Comparison of ENCODE assay signal across 2 worm cellular contexts in genomic region chrIII:5310403-5310802, ce11.
TF ChIP-seq lines count a peak whose summit lies in the region.

No protein-coding gene starts in this region.

TF ChIP-seq in whole organism, L4 larva, 104 proteins besides CTCF, POLR2A, EP300 and RAD21:
- TF ChIP-seq egl-27 (tag; optimal IDR thresholded peaks at IDR 0.05; lab: Kevin White, UChicago) (no peak), zfp-3 (GFP tag; conservative IDR thresholded peaks at IDR 0.05; lab: Robert Waterston, UW) (no peak), dve-1 (tag; optimal IDR thresholded peaks at IDR 0.05; lab: Kevin White, UChicago; ENCODE audit: insufficient read depth) (no peak), set-16 (GFP tag; IDR thresholded peaks at IDR 0.05; lab: Robert Waterston, UW) (peak; percentile 57), pha-4 (GFP tag; IDR thresholded peaks at IDR 0.05; lab: Robert Waterston, UW) (0 out of 2 replicates have a peak, but pooled peaks have one; percentile 17), pha-4 (tag; optimal IDR thresholded peaks at IDR 0.05; lab: Kevin White, UChicago) (no peak), vab-7 (GFP tag; IDR thresholded peaks at IDR 0.05; lab: Robert Waterston, UW) (no peak), unc-39 (tag; optimal IDR thresholded peaks at IDR 0.05; lab: Kevin White, UChicago) (no peak), rbr-2 (tag; optimal IDR thresholded peaks at IDR 0.05; lab: Kevin White, UChicago) (no peak), nhr-28 (tag; optimal IDR thresholded peaks at IDR 0.05; lab: Kevin White, UChicago) (no peak), zfp-2 (tag; optimal IDR thresholded peaks at IDR 0.05; lab: Kevin White, UChicago) (no peak), madf-9 (GFP tag; conservative IDR thresholded peaks at IDR 0.05; lab: Robert Waterston, UW) (no peak), dmd-6 (GFP tag; IDR thresholded peaks at IDR 0.05; lab: Robert Waterston, UW) (no peak)
TF ChIP-seq in whole organism, L4 larva: peak in this region for 2.

TF ChIP-seq in whole organism, young adult, 124 proteins besides CTCF, POLR2A, EP300 and RAD21:
- 0 out of 2 replicates have a peak, but pooled peaks have one; percentile 34 for TF ChIP-seq K11D2.4 (GFP tag; IDR thresholded peaks at IDR 0.05; lab: Robert Waterston, UW)
- TF ChIP-seq ztf-18 (tag; optimal IDR thresholded peaks at IDR 0.05; lab: Kevin White, UChicago): no peak
- TF ChIP-seq zim-3 (tag; optimal IDR thresholded peaks at IDR 0.05; lab: Kevin White, UChicago): peak; percentile 4
- peak; percentile 63 for TF ChIP-seq zfh-2 (GFP tag; conservative IDR thresholded peaks at IDR 0.05; lab: Robert Waterston, UW)
